Fruit fly (Drosophila melanogaster) whole organism, embryonic: ENCODE results near the gene CG14787.

Experiments used
- Aef1 ChIP-seq: fragments of 200-800 bp; sonication (Bioruptor generic); IDR thresholded peaks from 3 replicates; pipeline ENCODE4 v1.3.6; 2022; ENCODE audit warnings: missing biosample characterization, missing genetic modification characterization
- CG11085 ChIP-seq: fragments of 200-800 bp; sonication (Bioruptor generic); IDR thresholded peaks from 2 replicates; pipeline ENCODE4 v1.3.6; 2022; ENCODE audit warnings: missing biosample characterization, missing genetic modification characterization
- CG11456 ChIP-seq: fragments of 200-800 bp; sonication (Bioruptor generic); IDR thresholded peaks from 3 replicates; pipeline ENCODE4 v1.3.6; 2022; ENCODE audit warnings: missing biosample characterization, missing genetic modification characterization
- CG12744 ChIP-seq: fragments of 200-800 bp; sonication (Bioruptor generic); optimal IDR thresholded peaks from 2 replicates; lab custom pipeline; 2016; ENCODE audit warnings: missing biosample characterization, missing genetic modification characterization
- CG13424 ChIP-seq: fragments of 200-800 bp; sonication (Bioruptor generic); optimal IDR thresholded peaks from 2 replicates; lab custom pipeline; 2019; ENCODE audit warnings: missing biosample characterization, mild to moderate bottlenecking, missing genetic modification characterization, moderate library complexity
- CG13624 ChIP-seq: fragments of 200-800 bp; sonication (Bioruptor generic); optimal IDR thresholded peaks from 2 replicates; lab custom pipeline; 2016; ENCODE audit warnings: missing biosample characterization, missing genetic modification characterization
- CG13894 ChIP-seq: fragments of 200-800 bp; sonication (Bioruptor generic); optimal IDR thresholded peaks from 3 replicates; lab custom pipeline; 2018; ENCODE audit warnings: missing biosample characterization, mild to moderate bottlenecking, missing genetic modification characterization, moderate library complexity
- CG14710 ChIP-seq: fragments of 200-800 bp; sonication (Bioruptor generic); optimal IDR thresholded peaks from 3 replicates; lab custom pipeline; 2019; ENCODE audit warnings: missing biosample characterization, mild to moderate bottlenecking, missing genetic modification characterization, moderate library complexity
- CG15073 ChIP-seq: fragments of 200-800 bp; sonication (Bioruptor generic); optimal IDR thresholded peaks from 2 replicates; lab custom pipeline; 2016; ENCODE audit warnings: missing biosample characterization, missing genetic modification characterization
- CG15514 ChIP-seq: fragments of 200-800 bp; sonication (Bioruptor generic); optimal IDR thresholded peaks from 3 replicates; lab custom pipeline; 2017; ENCODE audit warnings: missing biosample characterization, missing genetic modification characterization, mild to moderate bottlenecking, moderate library complexity, missing genetic modification reagents
- CG16779 ChIP-seq: fragments of 200-800 bp; sonication (Bioruptor generic); IDR thresholded peaks from 2 replicates; pipeline ENCODE4 v1.3.6; 2022; ENCODE audit warnings: missing biosample characterization, missing genetic modification characterization
- CG2712 ChIP-seq: fragments of 200-800 bp; optimal IDR thresholded peaks from 3 replicates; lab custom pipeline; 2019; ENCODE audit warnings: missing biosample characterization, mild to moderate bottlenecking, missing genetic modification characterization, moderate library complexity
- CG3163 ChIP-seq: fragments of 200-800 bp; sonication (Bioruptor generic); optimal IDR thresholded peaks from 3 replicates; lab custom pipeline; 2016; ENCODE audit warnings: missing biosample characterization, missing genetic modification characterization
- CG4854 ChIP-seq: fragments of 200-800 bp; sonication (Bioruptor generic); optimal IDR thresholded peaks from 2 replicates; lab custom pipeline; 2016; ENCODE audit warnings: missing biosample characterization, missing genetic modification characterization, inconsistent platforms
- CG6683 ChIP-seq: fragments of 200-800 bp; sonication (Bioruptor generic); optimal IDR thresholded peaks from 2 replicates; lab custom pipeline; 2017; ENCODE audit warnings: missing biosample characterization, mild to moderate bottlenecking, missing genetic modification characterization, missing genetic modification reagents
- CG6689 ChIP-seq: fragments of 200-800 bp; sonication (Bioruptor generic); IDR thresholded peaks from 2 replicates; pipeline ENCODE4 v1.3.6; 2022; ENCODE audit warnings: missing biosample characterization, missing genetic modification characterization
- CG8765 ChIP-seq: fragments of 200-800 bp; sonication (Bioruptor generic); IDR thresholded peaks from 2 replicates; pipeline ENCODE4 v1.3.6; 2022; ENCODE audit warnings: missing biosample characterization, missing genetic modification characterization
- CG9609 ChIP-seq: fragments of 200-800 bp; sonication (Bioruptor generic); optimal IDR thresholded peaks from 3 replicates; lab custom pipeline; 2016; ENCODE audit warnings: missing biosample characterization, missing genetic modification characterization
- CG9727 ChIP-seq: fragments of 200-800 bp; sonication (Bioruptor generic); optimal IDR thresholded peaks from 3 replicates; lab custom pipeline; 2017; ENCODE audit warnings: missing biosample characterization, mild to moderate bottlenecking, missing genetic modification characterization
- Camta ChIP-seq: fragments of 200-800 bp; sonication (Bioruptor generic); optimal IDR thresholded peaks from 2 replicates; lab custom pipeline; 2016; ENCODE audit warnings: missing biosample characterization, missing genetic modification characterization
- D19B ChIP-seq: fragments of 200-800 bp; sonication (Bioruptor generic); optimal IDR thresholded peaks from 2 replicates; lab custom pipeline; 2017; ENCODE audit warnings: missing biosample characterization, mild to moderate bottlenecking, missing genetic modification characterization
- Dip2 ChIP-seq: fragments of 200-800 bp; sonication (Bioruptor generic); IDR thresholded peaks from 2 replicates; pipeline ENCODE4 v1.3.6; 2022; ENCODE audit warnings: missing biosample characterization, missing genetic modification characterization
- Dref ChIP-seq: fragments of 200-800 bp; sonication (Bioruptor generic); IDR thresholded peaks from 2 replicates; pipeline ENCODE4 v1.3.6; 2022; ENCODE audit warnings: missing biosample characterization, missing genetic modification characterization
- Drgx ChIP-seq: fragments of 200-800 bp; sonication (Bioruptor generic); IDR thresholded peaks from 2 replicates; pipeline ENCODE4 v1.3.6; 2022; ENCODE audit warnings: missing biosample characterization, missing genetic modification characterization
- HLH54F ChIP-seq: fragments of 200-800 bp; sonication (Bioruptor generic); optimal IDR thresholded peaks from 3 replicates; lab custom pipeline; 2016; ENCODE audit warnings: missing biosample characterization, missing genetic modification characterization
- HmgD ChIP-seq: fragments of 200-800 bp; sonication (Bioruptor generic); optimal IDR thresholded peaks from 3 replicates; lab custom pipeline; 2016; ENCODE audit warnings: missing biosample characterization, missing genetic modification characterization
- Hmx ChIP-seq: fragments of 200-800 bp; sonication (Bioruptor generic); optimal IDR thresholded peaks from 2 replicates; lab custom pipeline; 2016; ENCODE audit warnings: missing biosample characterization, missing genetic modification characterization
- Opbp ChIP-seq: fragments of 200-800 bp; sonication (Bioruptor generic); IDR thresholded peaks from 3 replicates; pipeline ENCODE4 v1.3.6; 2022; ENCODE audit warnings: missing biosample characterization, missing genetic modification characterization; ENCODE audit not compliant: partially characterized antibody
- Xbp1 ChIP-seq: fragments of 200-800 bp; sonication (Bioruptor generic); optimal IDR thresholded peaks from 3 replicates; lab custom pipeline; 2016; ENCODE audit warnings: missing biosample characterization, mild to moderate bottlenecking, missing genetic modification characterization
- caup ChIP-seq: fragments of 200-800 bp; sonication (Bioruptor generic); optimal IDR thresholded peaks from 3 replicates; lab custom pipeline; 2017; ENCODE audit warnings: missing biosample characterization, mild to moderate bottlenecking, missing genetic modification characterization, moderate library complexity; ENCODE audit not compliant: severe bottlenecking
- chinmo ChIP-seq: fragments of 200-800 bp; sonication (Bioruptor generic); IDR thresholded peaks from 4 replicates; pipeline ENCODE4 v1.3.6; 2022; ENCODE audit warnings: missing biosample characterization, missing genetic modification characterization; ENCODE audit not compliant: partially characterized antibody
- crol ChIP-seq: fragments of 200-800 bp; sonication (Bioruptor generic); IDR thresholded peaks from 2 replicates; pipeline ENCODE4 v1.3.6; 2022; ENCODE audit warnings: missing biosample characterization, missing genetic modification characterization
- dpn ChIP-seq, 2 experiments: fragments of 200-800 bp; sonication (Bioruptor generic); optimal IDR thresholded peaks; 3 replicates each; lab custom pipeline; 2016; ENCODE audit warnings: missing biosample characterization in 2 of 2, missing genetic modification characterization in 2 of 2
- dysf ChIP-seq: fragments of 200-800 bp; sonication (Bioruptor generic); IDR thresholded peaks from 3 replicates; pipeline ENCODE4 v1.3.6; 2022; ENCODE audit warnings: missing biosample characterization, missing genetic modification characterization
- gce ChIP-seq: fragments of 200-800 bp; sonication (Bioruptor generic); IDR thresholded peaks from 3 replicates; pipeline ENCODE4 v1.3.6; 2022; ENCODE audit warnings: missing biosample characterization, missing genetic modification characterization
- gt ChIP-seq: fragments of 200-800 bp; sonication (Bioruptor generic); IDR thresholded peaks from 2 replicates; pipeline ENCODE4 v1.3.6; 2022; ENCODE audit warnings: missing biosample characterization, missing genetic modification characterization
- inv ChIP-seq: fragments of 200-800 bp; sonication (Bioruptor generic); IDR thresholded peaks from 2 replicates; pipeline ENCODE4 v1.3.6; 2022; ENCODE audit warnings: missing biosample characterization, missing genetic modification characterization; ENCODE audit not compliant: partially characterized antibody
- lmd ChIP-seq: fragments of 200-800 bp; sonication (Bioruptor generic); IDR thresholded peaks from 2 replicates; pipeline ENCODE4 v1.3.6; 2022; ENCODE audit warnings: missing biosample characterization, missing genetic modification characterization
- lov ChIP-seq, 2 experiments: fragments of 200-800 bp in 1 of 2; fragments of >200 bp in 1 of 2; sonication (Bioruptor generic) in 1 of 2; IDR thresholded peaks in 1 of 2; optimal IDR thresholded peaks in 1 of 2; 2 replicates in 1 of 2; 3 replicates in 1 of 2; pipeline versions ENCODE4 v1.3.6 to Lab custom; 2017 to 2022; ENCODE audit warnings: missing biosample characterization in 1 of 2, missing genetic modification characterization in 1 of 2
- pzg ChIP-seq: fragments of 200-800 bp; sonication (Bioruptor generic); optimal IDR thresholded peaks from 3 replicates; lab custom pipeline; 2018; ENCODE audit warnings: missing biosample characterization, mild to moderate bottlenecking, missing genetic modification characterization, moderate library complexity
- sc ChIP-seq, 3 experiments: fragments of >200 bp in 2 of 3; fragments of 200-800 bp in 1 of 3; sonication (Bioruptor generic) in 1 of 3; optimal IDR thresholded peaks; 2 replicates in 2 of 3; 3 replicates in 1 of 3; lab custom pipeline; 2017; ENCODE audit warnings: mild to moderate bottlenecking in 1 of 3, missing biosample characterization in 1 of 3, missing genetic modification characterization in 1 of 3, missing genetic modification reagents in 1 of 3
- seq ChIP-seq: fragments of 200-800 bp; sonication (Bioruptor generic); IDR thresholded peaks from 2 replicates; pipeline ENCODE4 v1.3.6; 2022; ENCODE audit warnings: missing biosample characterization, missing genetic modification characterization
- slbo ChIP-seq: fragments of 200-800 bp; sonication (Bioruptor generic); IDR thresholded peaks from 2 replicates; pipeline ENCODE4 v1.3.6; 2022; ENCODE audit warnings: missing biosample characterization, missing genetic modification characterization
- sna ChIP-seq: fragments of 200-800 bp; sonication (Bioruptor generic); IDR thresholded peaks from 2 replicates; pipeline ENCODE4 v1.3.6; 2022; ENCODE audit warnings: missing biosample characterization, missing genetic modification characterization; ENCODE audit not compliant: partially characterized antibody
- sug ChIP-seq: fragments of 200-800 bp; optimal IDR thresholded peaks from 2 replicates; lab custom pipeline; 2019; ENCODE audit warnings: missing biosample characterization, mild to moderate bottlenecking, missing genetic modification characterization, moderate library complexity
- twi ChIP-seq: fragments of 200-800 bp; optimal IDR thresholded peaks from 2 replicates; lab custom pipeline; 2019; ENCODE audit warnings: missing biosample characterization, mild to moderate bottlenecking, missing genetic modification characterization, moderate library complexity
- unc-4 ChIP-seq: fragments of 200-800 bp; sonication (Bioruptor generic); IDR thresholded peaks from 2 replicates; pipeline ENCODE4 v1.3.6; 2022; ENCODE audit warnings: missing biosample characterization, missing genetic modification characterization; ENCODE audit not compliant: partially characterized antibody
- zfh1 ChIP-seq: fragments of 200-800 bp; sonication (Bioruptor generic); IDR thresholded peaks from 3 replicates; pipeline ENCODE4 v1.3.6; 2022; ENCODE audit warnings: missing biosample characterization, missing genetic modification characterization

The CG14787 gene

dm6 chrX:1466505-1467381 is 5.3 kb upstream of the CG14787 start (continued):
- TF ChIP-seq lov (optimal IDR thresholded peaks at IDR 0.05; lab: Kevin White, UChicago) (no peak), lov (GFP tag; IDR thresholded peaks at IDR 0.05; lab: Robert Waterston, UW) (no peak), caup (GFP tag; lab: Kevin White, UChicago) (no peak), lmd (no peak), CG9727 (no peak), CG13424 (tag; lab: Kevin White, UChicago) (no peak), Aef1 (GFP tag; lab: Robert Waterston, UW) (peak; percentile 42; the same call in 1 of the 3 replicates), sug (tag; lab: Kevin White, UChicago) (peak; percentile 65), D19B (GFP tag; lab: Kevin White, UChicago) (no peak), CG4854 (GFP tag; lab: Kevin White, UChicago) (no peak), CG3163 (no peak), gt (GFP tag; lab: Robert Waterston, UW) (no peak), CG6689 (GFP tag; lab: Robert Waterston, UW) (no peak), Dip2 (GFP tag; lab: Robert Waterston, UW) (no peak), Drgx (GFP tag; lab: Robert Waterston, UW) (peak; percentile 41; the same call in 1 of the 2 replicates), dysf (GFP tag; lab: Robert Waterston, UW) (no peak), HmgD (GFP tag; lab: Kevin White, UChicago) (no peak), CG16779 (GFP tag; lab: Robert Waterston, UW) (no peak), Opbp (GFP tag; lab: Robert Waterston, UW) (no peak), CG8765 (GFP tag; lab: Robert Waterston, UW) (no peak), CG15073 (GFP tag; lab: Kevin White, UChicago) (no peak), zfh1 (GFP tag; lab: Robert Waterston, UW) (no peak), inv (GFP tag; lab: Robert Waterston, UW) (no peak), Xbp1 (GFP tag; lab: Kevin White, UChicago) (no peak), twi (tag; lab: Kevin White, UChicago) (no peak), HLH54F (no peak), Camta (GFP tag; lab: Kevin White, UChicago) (no peak), dpn (GFP tag; optimal IDR thresholded peaks at IDR 0.05; lab: Kevin White, UChicago) (no peak), CG11085 (no peak), seq (GFP tag; lab: Robert Waterston, UW) (no peak), CG13894 (tag; lab: Kevin White, UChicago) (peak; percentile 61), slbo (no peak), Hmx (GFP tag; lab: Kevin White, UChicago) (no peak), sna (GFP tag; lab: Robert Waterston, UW) (no peak), CG12744 (GFP tag; lab: Kevin White, UChicago) (no peak), CG6683 (GFP tag; lab: Kevin White, UChicago) (no peak), CG14710 (tag; lab: Kevin White, UChicago) (no peak), CG15514 (peak; percentile 31), crol (GFP tag; lab: Robert Waterston, UW) (peak; percentile 96), Dref (GFP tag; lab: Robert Waterston, UW) (no peak), CG13624 (GFP tag; lab: Kevin White, UChicago) (no peak), sc (optimal IDR thresholded peaks at IDR 0.05; lab: Kevin White, UChicago) (no peak), sc (GFP tag; optimal IDR thresholded peaks at IDR 0.05; lab: Kevin White, UChicago) (no peak), CG2712 (tag; lab: Kevin White, UChicago) (no peak), pzg (GFP tag; lab: Kevin White, UChicago) (peak; percentile 25), unc-4 (GFP tag; lab: Robert Waterston, UW) (0 out of 2 replicates have a peak, but pooled peaks have one; percentile 25), CG9609 (GFP tag; lab: Kevin White, UChicago) (no peak), gce (GFP tag; lab: Robert Waterston, UW) (no peak), CG11456 (GFP tag; lab: Robert Waterston, UW) (no peak), chinmo (0 out of 4 replicates have a peak, but pooled peaks have one; percentile 52)
